Fruit fly (Drosophila melanogaster): ENCODE results near the gene CG2887.
A peak's percentile ranks its signal among the peaks of the same experiment; 100 is the strongest.

Gene CG2887

dm6 chrX:10460506-10461114, 17.7 kb downstream of the CG2887 start, which contains the start of gene Neb-cGP (continued):
- TF ChIP-seq CG14441 (GFP tag; IDR thresholded peaks at IDR 0.05) (0 out of 2 replicates have a peak, but pooled peaks have one; percentile 7), run (tag; optimal IDR thresholded peaks at IDR 0.05) (no peak), YL-1 (GFP tag; optimal IDR thresholded peaks at IDR 0.05) (peak; percentile 67), Sox100B (GFP tag; optimal IDR thresholded peaks at IDR 0.05) (no peak), CG13775 (GFP tag; optimal IDR thresholded peaks at IDR 0.05) (peak; percentile 1), CG9215 (GFP tag; IDR thresholded peaks at IDR 0.05) (no peak), tio (GFP tag; optimal IDR thresholded peaks at IDR 0.05) (no peak)

dm6 chrX:10459576-10459975, 18.7 kb downstream of the CG2887 start, which contains the start of gene Or9a:
Or9a (minus strand) TSS chrX:10459676.
- no peak for TF ChIP-seq CG13624 (GFP tag; optimal IDR thresholded peaks at IDR 0.05)

- TF ChIP-seq CG1233 (GFP tag; optimal IDR thresholded peaks at IDR 0.05) (no peak), CG13894 (tag; optimal IDR thresholded peaks at IDR 0.05) (peak; percentile 46), bbx (GFP tag; IDR thresholded peaks at IDR 0.05; ENCODE audit: partially characterized antibody) (no peak), scrt (GFP tag; optimal IDR thresholded peaks at IDR 0.05) (peak; percentile 88), CG2712 (tag; optimal IDR thresholded peaks at IDR 0.05) (no peak)
Measured at dm6 chrX:10454795-10455194, 23.5 kb downstream of the CG2887 start, which contains the start of gene CG32683. CG32683 (minus strand) TSS chrX:10454895.

dm6 chrX:10432712-10433111, 45.6 kb downstream of the CG2887 start, which contains the start of gene CG12640:
CG12640 (minus strand) TSS chrX:10432812.
- TF ChIP-seq Rfx (GFP tag; IDR thresholded peaks at IDR 0.05) (no peak), Poxn (GFP tag; IDR thresholded peaks at IDR 0.05) (no peak), pzg (GFP tag; optimal IDR thresholded peaks at IDR 0.05) (no peak), Stat92E (GFP tag; optimal IDR thresholded peaks at IDR 0.05) (no peak), HmgD (GFP tag; optimal IDR thresholded peaks at IDR 0.05) (no peak)
